Fruit fly (Drosophila melanogaster) whole organism: ENCODE results near the gene CG17982.

Experiments
- CG8478 ChIP-seq: fragments of >200 bp; optimal IDR thresholded peaks from 2 replicates; lab custom pipeline; 2018; ENCODE audit warnings: inconsistent platforms
- Dll ChIP-seq: fragments of >200 bp; optimal IDR thresholded peaks from 2 replicates; lab custom pipeline; 2017
- EcR ChIP-seq, 2 experiments: fragments of >200 bp; optimal IDR thresholded peaks; 2 replicates each; lab custom pipeline; 2017; ENCODE audit warnings: missing biosample characterization in 2 of 2, missing genetic modification characterization in 2 of 2, missing genetic modification reagents in 2 of 2
- pan ChIP-seq: fragments of >200 bp; optimal IDR thresholded peaks from 2 replicates; lab custom pipeline; 2017
- psq ChIP-seq: fragments of >200 bp; optimal IDR thresholded peaks from 2 replicates; lab custom pipeline; 2017
- usp ChIP-seq: fragments of >200 bp; optimal IDR thresholded peaks from 2 replicates; lab custom pipeline; 2017; ENCODE audit warnings: missing biosample characterization, missing genetic modification characterization, mixed read lengths

Gene CG17982

DNA sequence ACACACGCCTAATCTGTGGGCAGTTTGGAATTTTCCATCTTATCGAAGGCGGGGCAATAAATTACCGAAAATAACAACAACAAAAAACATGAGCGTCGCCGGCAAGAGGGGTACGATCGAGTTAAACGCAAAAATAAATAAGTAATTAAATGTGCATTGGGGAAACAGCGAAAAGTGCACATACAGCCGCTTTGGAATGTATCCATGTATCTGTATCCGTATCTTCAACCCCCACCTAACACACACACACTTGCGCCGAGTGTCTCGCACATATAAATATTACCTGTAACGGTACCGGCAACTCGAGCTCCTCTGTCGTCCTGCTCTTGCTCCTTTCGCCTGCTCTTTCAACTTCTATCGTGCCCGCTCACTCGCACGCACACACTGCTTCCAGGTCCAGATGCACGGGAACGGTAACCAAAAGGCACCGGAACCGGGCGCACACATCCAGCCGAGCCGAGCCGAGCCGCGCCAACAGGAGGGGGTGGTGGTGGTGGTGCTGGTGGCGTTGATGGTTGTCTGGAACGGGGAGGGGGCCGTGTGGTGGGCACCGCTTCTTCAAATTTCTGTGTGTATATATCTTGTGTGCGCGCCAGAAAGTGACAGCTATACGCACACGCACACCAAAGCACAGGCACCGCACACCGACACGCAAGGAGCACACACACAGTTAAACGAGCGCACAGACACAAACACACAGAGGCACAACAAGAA, 2.1 kb downstream of the CG17982 start:
- TF ChIP-seq CG8478 (lab: Kevin White, UChicago), result peak; percentile 87
- TF ChIP-seq usp (GFP tag; lab: Kevin White, UChicago), result no peak
- TF ChIP-seq Dll (lab: Kevin White, UChicago), result peak; percentile 24
- no peak for TF ChIP-seq pan (lab: Kevin White, UChicago)
- TF ChIP-seq EcR (GFP tag; optimal IDR thresholded peaks at IDR 0.05; lab: Kevin White, UChicago), result no peak

dm6 chrX:8140707-8141106, 2.9 kb downstream of the CG17982 start:
- TF ChIP-seq EcR (GFP tag; optimal IDR thresholded peaks at IDR 0.05; lab: Kevin White, UChicago), result no peak
- TF ChIP-seq pan (lab: Kevin White, UChicago), result no peak

dm6 chrX:8137285-8137684, 6.3 kb downstream of the CG17982 start:
- TF ChIP-seq CG8478 (lab: Kevin White, UChicago) (no peak), usp (GFP tag; lab: Kevin White, UChicago) (no peak), Dll (lab: Kevin White, UChicago) (no peak), pan (lab: Kevin White, UChicago) (no peak), psq (no peak), EcR (GFP tag; optimal IDR thresholded peaks at IDR 0.05; lab: Kevin White, UChicago) (no peak)

- TF ChIP-seq CG8478 (lab: Kevin White, UChicago) (no peak), EcR (GFP tag; optimal IDR thresholded peaks at IDR 0.05; lab: Kevin White, UChicago) (no peak), pan (lab: Kevin White, UChicago) (no peak), Dll (lab: Kevin White, UChicago) (no peak), psq (no peak), usp (GFP tag; lab: Kevin White, UChicago) (no peak)
Measured at dm6 chrX:8135420-8135874, 8.2 kb downstream of the CG17982 start, which contains the start of the genes cyr and CG2120. cyr (minus strand) TSS chrX:8135713. CG2120 (plus strand) TSS chrX:8135824.

dm6 chrX:8131693-8132313, 11.8 kb downstream of the CG17982 start, which contains the start of gene CG10958:
CG10958 (plus strand) TSS chrX:8132285.
- TF ChIP-seq CG8478 (lab: Kevin White, UChicago), result no peak
- TF ChIP-seq psq, result no peak
- TF ChIP-seq usp (GFP tag; lab: Kevin White, UChicago), result no peak
- no peak for TF ChIP-seq EcR (GFP tag; optimal IDR thresholded peaks at IDR 0.05; lab: Kevin White, UChicago)
- TF ChIP-seq pan (lab: Kevin White, UChicago), result no peak
- no peak for TF ChIP-seq Dll (lab: Kevin White, UChicago)

DNA sequence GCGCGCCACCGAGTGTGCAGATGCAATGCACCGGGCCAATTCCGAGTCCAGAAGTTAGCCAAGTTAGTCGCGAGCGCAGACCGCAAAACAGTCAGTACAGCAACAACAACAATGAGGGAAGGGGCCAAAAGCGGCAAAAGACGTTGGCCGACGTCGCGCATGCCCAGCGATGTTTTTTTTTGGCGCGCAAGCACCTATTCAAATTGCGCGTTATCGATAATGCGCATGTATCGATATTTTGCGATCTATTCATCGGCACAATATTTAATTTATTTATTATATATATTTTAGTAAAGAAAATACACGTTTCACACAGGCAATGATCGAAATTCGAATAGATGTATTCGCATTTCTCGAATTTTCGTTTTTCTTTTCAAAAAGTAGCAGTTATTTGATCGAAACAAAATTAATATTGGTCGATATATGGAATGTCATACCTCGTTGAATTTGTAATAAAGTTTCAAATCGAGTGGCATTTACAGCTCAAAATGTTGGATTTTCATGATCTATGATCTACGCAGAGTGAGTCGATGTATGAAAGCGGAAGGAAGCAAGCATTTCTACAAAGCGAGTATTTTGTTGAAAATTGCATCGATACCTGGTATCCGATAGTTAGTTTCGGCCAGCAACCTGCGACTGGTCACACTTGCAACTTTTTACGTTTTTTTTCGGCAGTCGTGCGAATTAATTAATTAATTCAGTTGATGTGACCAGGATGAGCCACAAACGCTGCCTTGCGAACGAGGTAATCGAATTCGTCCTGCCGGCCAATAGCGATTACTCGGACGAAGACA, 14.2 kb downstream of the CG17982 start, which contains the start of gene CG2116:
CG2116 (plus strand) TSS at position 609 of the 794 bp plus-strand sequence.
- TF ChIP-seq CG8478 (lab: Kevin White, UChicago), result no peak
- TF ChIP-seq usp (GFP tag; lab: Kevin White, UChicago), result no peak
- TF ChIP-seq psq, result no peak
- TF ChIP-seq pan (lab: Kevin White, UChicago), result no peak
- TF ChIP-seq Dll (lab: Kevin White, UChicago), result no peak
- no peak for TF ChIP-seq EcR (GFP tag; optimal IDR thresholded peaks at IDR 0.05; lab: Kevin White, UChicago)

- TF ChIP-seq psq, result no peak
- TF ChIP-seq Dll (lab: Kevin White, UChicago), result no peak
Measured at dm6 chrX:8128133-8128532, 15.5 kb downstream of the CG17982 start.

dm6 chrX:8126149-8126548, 17.5 kb downstream of the CG17982 start:
- TF ChIP-seq usp (GFP tag; lab: Kevin White, UChicago) (no peak), pan (lab: Kevin White, UChicago) (no peak), EcR (GFP tag; optimal IDR thresholded peaks at IDR 0.05; lab: Kevin White, UChicago) (no peak), CG8478 (lab: Kevin White, UChicago) (no peak), Dll (lab: Kevin White, UChicago) (no peak), psq (no peak)

DNA sequence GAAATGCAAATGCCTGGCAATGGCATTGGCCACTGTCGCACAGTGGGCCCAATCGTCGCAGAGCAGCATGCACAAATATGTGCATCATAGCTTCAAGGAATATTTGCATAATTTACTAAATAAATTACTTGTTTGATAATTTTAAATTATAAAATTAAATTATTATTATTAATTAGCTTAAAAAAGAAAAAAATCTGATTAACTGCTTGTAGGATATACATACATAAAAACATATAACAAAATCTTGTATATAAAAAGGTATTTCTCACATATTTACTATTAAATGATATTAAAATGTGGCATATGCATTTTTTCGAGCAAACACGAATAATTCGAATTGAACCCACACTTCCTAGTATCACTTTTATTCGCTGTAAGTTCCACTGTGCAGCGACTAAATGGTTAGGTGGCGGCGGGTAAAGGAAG, 18.4 kb downstream of the CG17982 start:
- TF ChIP-seq EcR (GFP tag; optimal IDR thresholded peaks at IDR 0.05; lab: Kevin White, UChicago) (no peak), usp (GFP tag; lab: Kevin White, UChicago) (no peak), CG8478 (lab: Kevin White, UChicago) (no peak), Dll (lab: Kevin White, UChicago) (no peak), pan (lab: Kevin White, UChicago) (no peak), psq (no peak)

dm6 chrX:8122834-8123233, 20.8 kb downstream of the CG17982 start:
- no peak for TF ChIP-seq pan (lab: Kevin White, UChicago)
- no peak for TF ChIP-seq CG8478 (lab: Kevin White, UChicago)
- TF ChIP-seq usp (GFP tag; lab: Kevin White, UChicago), result no peak

DNA sequence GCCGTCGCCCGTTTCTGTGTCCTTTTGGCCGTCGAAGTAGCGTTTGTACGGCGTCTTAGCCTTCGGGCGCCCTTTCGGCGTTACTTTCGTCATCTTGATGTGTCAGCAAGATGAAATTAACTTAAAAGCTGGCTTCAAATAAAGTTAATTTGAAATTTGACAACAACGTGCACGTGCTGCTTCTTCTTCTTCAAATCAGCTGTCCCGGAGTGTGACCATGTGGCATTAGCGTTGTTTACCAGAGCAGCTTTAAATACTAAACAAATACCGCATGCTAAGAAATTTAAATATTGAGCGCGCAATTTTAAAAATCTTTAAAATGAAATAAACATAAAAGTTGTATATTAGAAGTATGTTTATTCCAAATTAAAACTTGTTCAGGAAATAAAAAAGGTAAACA, 22.7 kb downstream of the CG17982 start, which contains the start of gene CG2260:
CG2260 (minus strand) TSS at position 209 of the 400 bp plus-strand sequence.
- TF ChIP-seq pan (lab: Kevin White, UChicago) (no peak), CG8478 (lab: Kevin White, UChicago) (no peak), EcR (GFP tag; optimal IDR thresholded peaks at IDR 0.05; lab: Kevin White, UChicago) (no peak), usp (GFP tag; lab: Kevin White, UChicago) (no peak), Dll (lab: Kevin White, UChicago) (no peak), psq (no peak)
